Fruit fly (Drosophila melanogaster) Kc167 (cell line): Measurements from ENCODE around the gene dpr2.

Experiments
- Myc ChIP-seq: fragments of >200 bp; optimal IDR thresholded peaks from 2 replicates; lab custom pipeline; 2017; ENCODE audit warnings: missing external identifiers
- Sin3A ChIP-seq: fragments of >200 bp; optimal IDR thresholded peaks from 2 replicates; lab custom pipeline; 2018; ENCODE audit warnings: missing external identifiers
- h ChIP-seq: fragments of >200 bp; optimal IDR thresholded peaks from 3 replicates; lab custom pipeline; 2018; ENCODE audit warnings: missing external identifiers
- insv ChIP-seq: fragments of >200 bp; optimal IDR thresholded peaks from 3 replicates; lab custom pipeline; 2018; ENCODE audit warnings: missing external identifiers
- psq ChIP-seq: fragments of >200 bp; optimal IDR thresholded peaks from 2 replicates; lab custom pipeline; 2017; ENCODE audit warnings: missing external identifiers
- ttk ChIP-seq: sonication (Bioruptor generic); optimal IDR thresholded peaks from 2 replicates; lab custom pipeline; 2017; ENCODE audit warnings: missing external identifiers

Gene dpr2

dm6 chr2L:10908793-10909192 lies 55.2 kb downstream of the dpr2 start, which contains the start of gene CG7309:
TSS of gene CG7309 (minus strand) at chr2L:10908893.
- no peak for TF ChIP-seq insv (lab: Kevin White, UChicago)

- TF ChIP-seq ttk (lab: Kevin White, UChicago): no peak
- TF ChIP-seq Myc (lab: Kevin White, UChicago): no peak
- TF ChIP-seq insv (lab: Kevin White, UChicago): no peak
- TF ChIP-seq h (lab: Kevin White, UChicago): no peak
- no peak for TF ChIP-seq Sin3A (lab: Kevin White, UChicago)
- TF ChIP-seq psq (lab: Kevin White, UChicago): no peak
Observed at dm6 chr2L:10901685-10902084, 62.3 kb downstream of the dpr2 start, which contains the start of gene CG14070. TSS of gene CG14070 (minus strand) at chr2L:10901785.

dm6 chr2L:10888827-10889226 lies 75.1 kb downstream of the dpr2 start, which contains the start of gene CG14071:
TSS of gene CG14071 (minus strand) at chr2L:10888927.
- no peak for TF ChIP-seq Sin3A (lab: Kevin White, UChicago)
- TF ChIP-seq ttk (lab: Kevin White, UChicago): no peak
- TF ChIP-seq insv (lab: Kevin White, UChicago): no peak
- TF ChIP-seq psq (lab: Kevin White, UChicago): no peak
- no peak for TF ChIP-seq Myc (lab: Kevin White, UChicago)
- TF ChIP-seq h (lab: Kevin White, UChicago): no peak

- TF ChIP-seq psq (lab: Kevin White, UChicago) (no peak), Myc (lab: Kevin White, UChicago) (no peak)
Observed at dm6 chr2L:10869867-10870266, 94.1 kb downstream of the dpr2 start, which contains the start of gene CG12517. TSS of gene CG12517 (plus strand) at chr2L:10870167.
